Worm (Caenorhabditis elegans) whole organism, L4/young adult: ENCODE measurements around the gene ain-1.

Experiments
- dao-5 ChIP-seq: sonication (generic microtip); optimal IDR thresholded peaks from 2 replicates; lab custom pipeline; 2016; ENCODE audit warnings: missing genotype, missing genetic modification characterization, moderate library complexity, missing compliant biosample characterization
- him-1 ChIP-seq: sonication (generic microtip); optimal IDR thresholded peaks from 2 replicates; lab custom pipeline; 2016; ENCODE audit warnings: missing genotype, missing genetic modification reagents, missing genetic modification characterization, missing compliant biosample characterization

DNA sequence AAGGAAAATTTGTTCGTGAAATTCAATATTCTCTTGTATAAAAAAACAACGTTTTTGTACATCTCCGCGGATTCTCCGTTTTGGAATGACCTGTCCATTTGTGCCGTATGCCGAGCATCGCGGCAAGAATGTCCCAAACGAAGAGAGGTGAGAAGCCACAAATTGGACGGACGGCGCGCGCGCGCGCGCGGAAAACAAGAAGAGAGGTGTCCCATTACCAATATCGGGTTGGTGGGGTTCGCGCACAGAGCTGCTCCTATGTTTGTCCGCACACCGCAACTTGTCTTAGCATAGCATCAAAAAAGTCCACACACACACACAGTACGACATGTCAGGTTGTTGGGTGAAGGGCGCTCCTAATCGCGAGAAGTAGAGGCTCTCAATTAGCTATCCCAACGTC lies 21.7 kb upstream of the ain-1 start:
- no peak for TF ChIP-seq him-1 (tag; lab: Kevin White, UChicago)
- TF ChIP-seq dao-5 (tag; lab: Kevin White, UChicago), result no peak
